Worm (Caenorhabditis elegans) whole organism, late embryonic: ENCODE results near the gene sap-49.

Source experiments
- ceh-14 ChIP-seq: sonication (generic microtip); optimal IDR thresholded peaks from 2 replicates; lab custom pipeline; 2016; ENCODE audit warnings: missing genotype, missing genetic modification characterization, missing compliant biosample characterization
- ceh-45 ChIP-seq: fragments of 200-800 bp; sonication (Bioruptor generic); IDR thresholded peaks from 2 replicates; pipeline ENCODE4 v1.3.6; 2022; ENCODE audit warnings: missing genetic modification reagents, missing genetic modification characterization, missing compliant biosample characterization
- mec-3 ChIP-seq: sonication (generic microtip); optimal IDR thresholded peaks from 2 replicates; lab custom pipeline; 2016; ENCODE audit warnings: borderline replicate concordance, missing genetic modification characterization, missing compliant biosample characterization
- pqm-1 ChIP-seq: sonication (generic microtip); optimal IDR thresholded peaks from 2 replicates; lab custom pipeline; 2016; ENCODE audit warnings: missing genetic modification characterization, missing compliant biosample characterization

- TF ChIP-seq ceh-45 (GFP tag; lab: Robert Waterston, UW): no peak
- TF ChIP-seq mec-3 (tag; lab: Kevin White, UChicago): no peak
- TF ChIP-seq pqm-1 (tag; lab: Kevin White, UChicago): no peak
- no peak for TF ChIP-seq ceh-14 (tag; lab: Kevin White, UChicago)
These were observed 37.7 kb upstream of the sap-49 start, which contains the start of gene gpcp-2 for ce11 chrII:8073222-8073621.
